Fruit fly (Drosophila melanogaster) whole organism, prepupa: ENCODE measurements around the gene CG18418.

Experiments
- CG8119 ChIP-seq: fragments of 200-800 bp; sonication (Bioruptor generic); IDR thresholded peaks from 3 replicates; pipeline ENCODE4 v1.3.6; 2022; ENCODE audit warnings: missing biosample characterization, missing genetic modification characterization
- acj6 ChIP-seq: fragments of 200-800 bp; sonication (Bioruptor generic); optimal IDR thresholded peaks from 3 replicates; lab custom pipeline; 2016; ENCODE audit warnings: missing biosample characterization, missing genetic modification characterization
- eg ChIP-seq: fragments of 200-800 bp; sonication (Bioruptor generic); IDR thresholded peaks from 3 replicates; pipeline ENCODE4 v1.3.6; 2022; ENCODE audit warnings: missing biosample characterization, missing genetic modification characterization

dm6 chr3L:4720510-4721157, 30.8 kb upstream of the CG18418 start:
- peak; percentile 44; the same call in 1 of the 3 replicates for TF ChIP-seq eg (GFP tag; lab: Robert Waterston, UW)
- no peak for TF ChIP-seq acj6 (GFP tag; lab: Kevin White, UChicago)
- TF ChIP-seq CG8119, result peak; percentile 52; the same call in 2 of the 3 replicates
